Worm (Caenorhabditis elegans): Measurements from ENCODE around the gene nipi-4.

The nipi-4 gene

DNA sequence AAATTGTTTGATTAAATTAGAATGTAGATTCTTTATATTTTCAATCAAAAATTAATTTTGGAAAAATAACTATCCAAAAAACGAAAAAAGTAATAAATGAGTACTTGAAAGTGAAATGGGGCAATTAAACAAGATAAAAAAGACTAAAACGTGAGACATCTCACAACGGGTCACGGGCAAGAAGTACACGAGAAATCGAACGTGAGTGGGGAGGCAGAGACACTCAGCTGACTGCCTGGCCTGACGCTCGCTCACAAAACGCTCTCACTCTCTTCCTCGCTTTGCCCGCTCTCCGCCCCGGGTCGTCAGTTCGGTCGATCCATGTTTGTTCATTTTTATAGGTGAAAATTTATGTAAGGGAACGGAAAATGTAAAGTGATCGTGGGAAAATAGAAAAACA lies 22.4 kb downstream of the nipi-4 start (continued):
- TF ChIP-seq php-3 (GFP tag; IDR thresholded peaks at IDR 0.05) (peak; percentile 54; the same call in 1 of the 2 replicates), egl-43 (GFP tag; IDR thresholded peaks at IDR 0.05) (no peak), ctbp-1 (GFP tag; IDR thresholded peaks at IDR 0.05) (no peak), nhr-6 (tag; optimal IDR thresholded peaks at IDR 0.05) (no peak), dmd-6 (GFP tag; IDR thresholded peaks at IDR 0.05) (peak; percentile 42), madf-5 (GFP tag; IDR thresholded peaks at IDR 0.05) (no peak), zfp-3 (GFP tag; conservative IDR thresholded peaks at IDR 0.05) (no peak), Y5F2A.4 (GFP tag; optimal IDR thresholded peaks at IDR 0.05) (no peak), mxl-3 (GFP tag; optimal IDR thresholded peaks at IDR 0.05) (peak; percentile 74), nhr-28 (tag; optimal IDR thresholded peaks at IDR 0.05) (peak; percentile 43), ces-1 (GFP tag; optimal IDR thresholded peaks at IDR 0.05) (no peak), ceh-28 (tag; optimal IDR thresholded peaks at IDR 0.05) (no peak), ama-1 (optimal IDR thresholded peaks at IDR 0.05) (no peak), lin-39 (tag; optimal IDR thresholded peaks at IDR 0.05) (no peak), saeg-2 (GFP tag; IDR thresholded peaks at IDR 0.05) (no peak), lin-15B (tag; optimal IDR thresholded peaks at IDR 0.05) (no peak), lin-29 (GFP tag; IDR thresholded peaks at IDR 0.05) (no peak), fkh-10 (GFP tag; optimal IDR thresholded peaks at IDR 0.05) (no peak), mes-2 (tag; optimal IDR thresholded peaks at IDR 0.05; ENCODE audit: poor library complexity, severe bottlenecking) (peak; percentile 42), ztf-11 (tag; optimal IDR thresholded peaks at IDR 0.05) (no peak), lir-3 (tag; optimal IDR thresholded peaks at IDR 0.05) (no peak), tag-97 (GFP tag; IDR thresholded peaks at IDR 0.05) (no peak), mep-1 (tag; optimal IDR thresholded peaks at IDR 0.05) (peak; percentile 26), ceh-20 (GFP tag; IDR thresholded peaks at IDR 0.05) (peak; percentile 42; the same call in 1 of the 2 replicates), daf-19 (GFP tag; conservative IDR thresholded peaks at IDR 0.05) (no peak), set-16 (GFP tag; IDR thresholded peaks at IDR 0.05) (peak; percentile 69), T26A8.4 (GFP tag; IDR thresholded peaks at IDR 0.05) (no peak), hlh-30 (tag; optimal IDR thresholded peaks at IDR 0.05; ENCODE audit: insufficient read depth) (peak; percentile 97), aly-2 (tag; optimal IDR thresholded peaks at IDR 0.05) (no peak), nhr-102 (tag; optimal IDR thresholded peaks at IDR 0.05) (no peak), nhr-11 (tag; optimal IDR thresholded peaks at IDR 0.05) (no peak), T20F7.1 (GFP tag; optimal IDR thresholded peaks at IDR 0.05) (no peak), gei-8 (GFP tag; optimal IDR thresholded peaks at IDR 0.05) (no peak)

DNA sequence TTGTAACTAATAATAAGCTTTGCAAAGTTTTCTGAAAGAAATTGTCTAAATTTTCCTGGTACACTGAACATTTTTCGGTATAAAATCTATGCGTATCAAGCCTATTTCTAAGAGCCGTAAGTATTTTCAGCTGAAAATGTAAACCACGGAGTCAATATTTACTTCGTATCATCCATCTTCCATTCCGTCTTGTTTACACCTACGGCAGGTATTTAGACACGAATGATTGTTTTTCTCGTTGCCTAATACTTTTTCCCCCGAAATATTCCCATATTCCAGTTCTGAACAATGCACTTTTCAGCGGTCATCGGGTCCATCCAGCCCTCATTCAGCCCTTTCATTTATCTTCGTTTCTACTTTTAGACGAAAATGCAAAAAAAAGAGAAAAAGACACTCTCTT lies 22.9 kb downstream of the nipi-4 start:
- TF ChIP-seq daf-12 (tag; optimal IDR thresholded peaks at IDR 0.05) (no peak), daf-16 (GFP tag; optimal IDR thresholded peaks at IDR 0.05) (no peak), daf-16 (tag; optimal IDR thresholded peaks at IDR 0.05) (peak; percentile 74), nhr-42 (GFP tag; IDR thresholded peaks at IDR 0.05) (no peak)

DNA sequence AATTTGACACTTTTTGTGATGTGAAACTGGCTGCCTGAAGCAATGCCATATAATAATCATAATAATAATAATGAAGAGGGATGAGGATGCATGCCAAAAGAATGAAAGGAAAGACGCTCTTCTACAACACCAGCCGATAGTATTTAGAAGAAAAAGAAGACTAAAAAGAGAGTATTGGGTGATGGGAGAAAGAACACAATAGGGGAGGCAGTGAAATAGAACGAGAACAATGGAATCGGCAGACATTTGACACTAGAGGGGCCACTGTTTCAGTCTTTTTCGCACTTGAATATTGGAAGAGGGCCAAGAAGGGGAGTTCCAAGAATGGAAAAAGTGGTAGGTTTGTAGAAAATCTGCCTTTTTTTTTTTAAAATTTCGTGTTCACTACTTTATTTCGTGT lies 23.4 kb downstream of the nipi-4 start, which contains the start of gene memo-1:
Gene memo-1 (minus strand): TSS at position 2 of the 400 bp plus-strand sequence.
- peak; percentile 33 for TF ChIP-seq aha-1 (tag)
- TF ChIP-seq jun-1 (tag; optimal IDR thresholded peaks at IDR 0.05): no peak
- 0 out of 2 replicates have a peak, but pooled peaks have one; percentile 9 for TF ChIP-seq dmd-6 (GFP tag; IDR thresholded peaks at IDR 0.05)
- 0 out of 2 replicates have a peak, but pooled peaks have one; percentile 17 for TF ChIP-seq lin-38 (GFP tag; IDR thresholded peaks at IDR 0.05)
- TF ChIP-seq unc-62 (GFP tag; optimal IDR thresholded peaks at IDR 0.05 in 1 of 2): peak in 1 of 2 experiments; percentile 89
- TF ChIP-seq unc-62 (tag; optimal IDR thresholded peaks at IDR 0.05): no peak
- TF ChIP-seq ctbp-1 (GFP tag; IDR thresholded peaks at IDR 0.05): no peak
- TF ChIP-seq saeg-2 (GFP tag; IDR thresholded peaks at IDR 0.05): no peak
